Worm (Caenorhabditis elegans) whole organism, mixed stage, embryonic: ENCODE data around the gene F14H8.4.
A peak's percentile ranks its signal among the peaks of the same experiment; 100 is the strongest.

ENCODE experiments used
- M03D4.4 ChIP-seq: sonication (generic microtip); optimal IDR thresholded peaks from 2 replicates; lab custom pipeline; 2017; ENCODE audit warnings: mild to moderate bottlenecking, missing genetic modification characterization, missing compliant biosample characterization
- bed-3 ChIP-seq: fragments of 200-800 bp; sonication (Bioruptor generic); optimal IDR thresholded peaks from 3 replicates; lab custom pipeline; 2018; ENCODE audit warnings: mild to moderate bottlenecking, missing genetic modification characterization, moderate library complexity, missing compliant biosample characterization
- blmp-1 ChIP-seq: fragments of 150-350 bp; optimal IDR thresholded peaks from 2 replicates; lab custom pipeline; 2014; ENCODE audit warnings: missing biosample characterization, missing genetic modification characterization
- ceh-39 ChIP-seq: fragments of 150-350 bp; optimal IDR thresholded peaks from 2 replicates; lab custom pipeline; 2014; ENCODE audit warnings: missing biosample characterization, missing genetic modification characterization
- ceh-43 ChIP-seq: fragments of 200-800 bp; sonication (Bioruptor generic); optimal IDR thresholded peaks from 2 replicates; lab custom pipeline; 2018; ENCODE audit warnings: mild to moderate bottlenecking, missing genetic modification characterization, moderate library complexity, missing compliant biosample characterization
- ceh-83 ChIP-seq: fragments of 200-800 bp; sonication (Bioruptor generic); optimal IDR thresholded peaks from 2 replicates; lab custom pipeline; 2018; ENCODE audit warnings: mild to moderate bottlenecking, missing genetic modification characterization, missing compliant biosample characterization
- ces-1 ChIP-seq: fragments of 150-350 bp; optimal IDR thresholded peaks from 2 replicates; lab custom pipeline; 2014; ENCODE audit warnings: missing biosample characterization, missing genetic modification reagents, missing genetic modification characterization
- cnd-1 ChIP-seq: fragments of 200-800 bp; sonication (Bioruptor generic); optimal IDR thresholded peaks from 2 replicates; lab custom pipeline; 2018; ENCODE audit warnings: mild to moderate bottlenecking, missing genetic modification characterization, missing compliant biosample characterization
- drap-1 ChIP-seq: fragments of 200-800 bp; sonication (Bioruptor generic); optimal IDR thresholded peaks from 3 replicates; lab custom pipeline; 2018; ENCODE audit warnings: mild to moderate bottlenecking, missing genetic modification characterization, missing compliant biosample characterization
- elt-1 ChIP-seq: sonication (generic microtip); optimal IDR thresholded peaks from 2 replicates; lab custom pipeline; 2017; ENCODE audit warnings: missing genetic modification characterization, mild to moderate bottlenecking, missing compliant biosample characterization, antibody characterized with exemption, moderate library complexity, borderline replicate concordance; ENCODE audit not compliant: insufficient read depth
- elt-3 ChIP-seq: fragments of 150-350 bp; optimal IDR thresholded peaks from 2 replicates; lab custom pipeline; 2014; ENCODE audit warnings: missing biosample characterization, missing genetic modification characterization
- flh-1 ChIP-seq: fragments of 200-800 bp; sonication (Bioruptor generic); optimal IDR thresholded peaks from 2 replicates; lab custom pipeline; 2018; ENCODE audit warnings: mild to moderate bottlenecking, missing genetic modification characterization, moderate library complexity, missing compliant biosample characterization
- ham-2 ChIP-seq: fragments of 200-800 bp; sonication (Bioruptor generic); optimal IDR thresholded peaks from 2 replicates; lab custom pipeline; 2018; ENCODE audit warnings: mild to moderate bottlenecking, missing genetic modification characterization, missing compliant biosample characterization
- hlh-1 ChIP-seq: fragments of 150-350 bp; optimal IDR thresholded peaks from 2 replicates; lab custom pipeline; 2014; ENCODE audit warnings: missing biosample characterization, missing genetic modification reagents, missing genetic modification characterization
- lin-13 ChIP-seq: fragments of 150-350 bp; optimal IDR thresholded peaks from 2 replicates; lab custom pipeline; 2014; ENCODE audit warnings: missing biosample characterization, missing genetic modification characterization
- lin-32 ChIP-seq: fragments of 200-800 bp; sonication (Bioruptor generic); optimal IDR thresholded peaks from 2 replicates; lab custom pipeline; 2018; ENCODE audit warnings: mild to moderate bottlenecking, missing genetic modification characterization, missing compliant biosample characterization
- lsy-2 ChIP-seq: fragments of 150-350 bp; optimal IDR thresholded peaks from 2 replicates; lab custom pipeline; 2014; ENCODE audit warnings: missing biosample characterization, missing genetic modification characterization
- mab-5 ChIP-seq: fragments of 150-350 bp; optimal IDR thresholded peaks from 2 replicates; lab custom pipeline; 2014; ENCODE audit warnings: missing biosample characterization, missing genetic modification characterization
- mep-1 ChIP-seq: fragments of 150-350 bp; optimal IDR thresholded peaks from 2 replicates; lab custom pipeline; 2017; ENCODE audit warnings: missing biosample characterization, missing genetic modification reagents, missing genetic modification characterization, inconsistent platforms
- mls-2 ChIP-seq: sonication (generic microtip); optimal IDR thresholded peaks from 2 replicates; lab custom pipeline; 2016; ENCODE audit warnings: mild to moderate bottlenecking, missing genetic modification characterization, moderate library complexity, missing compliant biosample characterization
- nhr-12 ChIP-seq: fragments of 150-350 bp; optimal IDR thresholded peaks from 2 replicates; lab custom pipeline; 2014; ENCODE audit warnings: missing biosample characterization, missing genetic modification characterization
- nhr-2 ChIP-seq: fragments of 150-350 bp; optimal IDR thresholded peaks from 2 replicates; lab custom pipeline; 2014; ENCODE audit warnings: missing biosample characterization, missing genetic modification characterization
- nhr-237 ChIP-seq: fragments of 150-350 bp; optimal IDR thresholded peaks from 2 replicates; lab custom pipeline; 2014; ENCODE audit warnings: missing biosample characterization, missing genetic modification characterization
- nhr-28 ChIP-seq: fragments of 150-350 bp; optimal IDR thresholded peaks from 2 replicates; lab custom pipeline; 2014; ENCODE audit warnings: missing biosample characterization, missing genetic modification characterization
- nhr-76 ChIP-seq: sonication (generic microtip); optimal IDR thresholded peaks from 2 replicates; lab custom pipeline; 2017; ENCODE audit warnings: missing biosample characterization, missing genetic modification characterization
- pha-4 ChIP-seq: fragments of 150-350 bp; optimal IDR thresholded peaks from 2 replicates; lab custom pipeline; 2018; ENCODE audit warnings: missing biosample characterization, missing genetic modification reagents, missing genetic modification characterization
- sem-2 ChIP-seq: fragments of 200-800 bp; sonication (Bioruptor generic); optimal IDR thresholded peaks from 2 replicates; lab custom pipeline; 2018; ENCODE audit warnings: mild to moderate bottlenecking, missing genetic modification characterization, missing compliant biosample characterization
- snpc-4 ChIP-seq: fragments of 150-350 bp; optimal IDR thresholded peaks from 2 replicates; lab custom pipeline; 2014; ENCODE audit warnings: missing biosample characterization, missing genetic modification characterization
- sptf-1 ChIP-seq: sonication (generic microtip); optimal IDR thresholded peaks from 2 replicates; lab custom pipeline; 2017; ENCODE audit warnings: mild to moderate bottlenecking, missing genetic modification characterization, moderate library complexity, missing compliant biosample characterization
- tbx-8 ChIP-seq: fragments of 200-800 bp; sonication (Bioruptor generic); optimal IDR thresholded peaks from 2 replicates; lab custom pipeline; 2018; ENCODE audit warnings: mild to moderate bottlenecking, missing genetic modification characterization, moderate library complexity, missing compliant biosample characterization
- unc-120 ChIP-seq: sonication (generic microtip); optimal IDR thresholded peaks from 2 replicates; lab custom pipeline; 2017; ENCODE audit warnings: missing genetic modification characterization, missing compliant biosample characterization; ENCODE audit not compliant: poor library complexity, severe bottlenecking
- unc-39 ChIP-seq: fragments of 150-350 bp; optimal IDR thresholded peaks from 2 replicates; lab custom pipeline; 2014; ENCODE audit warnings: missing biosample characterization, missing genetic modification characterization
- unc-62 ChIP-seq: fragments of 150-350 bp; optimal IDR thresholded peaks from 2 replicates; lab custom pipeline; 2014; ENCODE audit warnings: missing biosample characterization, missing genetic modification reagents, missing genetic modification characterization
- zip-8 ChIP-seq: fragments of 150-350 bp; optimal IDR thresholded peaks from 2 replicates; lab custom pipeline; 2014; ENCODE audit warnings: missing biosample characterization, missing genetic modification characterization
- ztf-11 ChIP-seq: fragments of 150-350 bp; optimal IDR thresholded peaks from 2 replicates; lab custom pipeline; 2014; ENCODE audit warnings: missing biosample characterization, missing genetic modification characterization

F14H8.4 gene

DNA sequence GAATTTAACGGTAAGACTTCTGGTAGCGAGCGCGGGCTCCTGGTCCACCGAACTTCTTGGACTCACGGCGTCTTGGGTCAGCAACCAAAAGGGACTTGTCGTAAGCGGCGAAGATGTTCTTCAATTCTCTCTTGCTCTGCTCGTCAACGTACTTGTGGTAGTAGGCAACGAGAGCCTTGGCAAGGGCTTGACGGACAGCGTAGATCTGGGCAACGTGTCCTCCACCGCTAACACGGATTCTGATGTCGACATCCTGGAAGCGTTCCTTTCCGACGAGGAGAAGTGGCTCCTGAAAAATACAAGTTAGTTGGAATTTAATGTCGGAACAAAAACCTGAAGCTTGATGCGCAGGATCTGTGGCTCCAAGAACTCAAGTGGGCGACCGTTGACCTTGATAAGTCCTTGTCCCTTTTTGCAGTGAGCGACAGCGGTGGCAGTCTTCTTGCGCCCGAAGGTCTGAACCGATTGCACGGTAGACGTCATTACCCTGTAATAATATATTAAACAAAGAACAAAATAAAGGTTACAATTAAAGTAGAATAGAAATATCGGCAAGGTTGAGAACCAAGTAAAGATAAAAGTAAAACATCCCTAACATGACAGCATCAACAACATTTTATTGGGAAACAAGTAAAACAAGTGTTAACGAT is 23.5 kb upstream of the F14H8.4 start, which contains the start of gene rps-16:
TSS of gene rps-16 (minus strand) at position 487 of the 650 bp plus-strand sequence.
- TF ChIP-seq lsy-2 (tag; lab: Kevin White, UChicago) (no peak), cnd-1 (tag; lab: Kevin White, UChicago) (no peak), blmp-1 (tag; lab: Kevin White, UChicago) (no peak), ces-1 (GFP tag; lab: Kevin White, UChicago) (no peak)

DNA sequence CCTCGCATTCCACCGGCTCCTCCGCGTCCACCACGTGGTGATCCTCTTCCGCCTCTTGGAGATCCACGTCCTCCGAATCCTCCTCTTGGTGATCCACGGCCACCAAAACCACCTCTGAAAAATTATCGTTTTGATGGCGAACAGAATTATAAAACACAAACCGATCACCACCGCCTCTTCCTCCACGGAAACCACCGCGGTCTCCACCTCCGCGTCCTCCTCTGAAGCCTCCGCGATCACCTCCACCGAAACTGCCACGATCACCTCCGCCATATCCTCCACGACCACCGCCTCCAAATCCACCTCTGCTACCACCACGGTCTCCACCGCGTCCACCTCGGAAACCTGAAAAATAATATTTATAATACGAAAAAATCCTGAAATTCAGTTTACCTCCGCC is 22.1 kb upstream of the F14H8.4 start:
- TF ChIP-seq bed-3 (GFP tag; lab: Kevin White, UChicago), result no peak
- peak; percentile 6 for TF ChIP-seq drap-1 (GFP tag; lab: Kevin White, UChicago)

DNA sequence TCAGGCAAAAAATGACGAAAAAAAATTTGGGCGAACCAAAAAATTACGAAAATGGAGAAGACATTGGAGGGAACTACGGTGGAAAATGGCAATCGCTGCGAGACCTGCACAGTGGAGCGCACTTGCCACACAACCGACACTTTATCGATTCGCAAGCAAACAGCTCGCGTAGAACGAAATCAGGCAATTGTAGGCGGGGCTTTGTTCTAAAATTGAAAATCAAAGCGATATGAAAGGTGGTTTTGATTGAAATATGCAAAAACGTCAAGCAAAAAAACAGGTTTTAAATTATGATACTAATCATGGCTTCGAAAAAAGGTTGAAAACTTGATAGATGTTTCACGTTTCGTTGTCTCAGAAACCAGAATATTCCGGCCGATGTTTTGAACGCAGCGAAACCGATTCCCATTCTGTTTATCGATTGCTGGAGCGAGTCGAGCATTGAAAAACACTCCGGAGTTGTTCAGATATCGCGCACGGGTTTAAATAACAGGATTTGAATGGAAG is 21.4 kb upstream of the F14H8.4 start, which contains the start of the genes fib-1 and mut-15:
TSS of gene fib-1 (minus strand) at position 40 of the 507 bp plus-strand sequence.
TSS of gene mut-15 (plus strand) at position 360 of the 507 bp plus-strand sequence.
- TF ChIP-seq flh-1 (no peak), ceh-83 (GFP tag; lab: Kevin White, UChicago) (peak; percentile 51), bed-3 (GFP tag; lab: Kevin White, UChicago) (peak; percentile 32), lin-32 (GFP tag; lab: Kevin White, UChicago) (no peak), snpc-4 (tag; lab: Kevin White, UChicago) (no peak), mep-1 (tag; lab: Kevin White, UChicago) (peak; percentile 95), zip-8 (tag; lab: Kevin White, UChicago) (no peak), nhr-28 (peak; percentile 9), M03D4.4 (tag; lab: Kevin White, UChicago) (no peak), nhr-12 (tag; lab: Kevin White, UChicago) (no peak), ham-2 (GFP tag; lab: Kevin White, UChicago) (peak; percentile 15), unc-120 (tag; lab: Kevin White, UChicago) (peak; percentile 94), elt-3 (peak; percentile 11), unc-39 (no peak), drap-1 (GFP tag; lab: Kevin White, UChicago) (peak; percentile 92), elt-1 (no peak), tbx-8 (GFP tag; lab: Kevin White, UChicago) (peak; percentile 21), blmp-1 (tag; lab: Kevin White, UChicago) (no peak), ces-1 (GFP tag; lab: Kevin White, UChicago) (no peak), lin-13 (tag; lab: Kevin White, UChicago) (peak; percentile 93), cnd-1 (tag; lab: Kevin White, UChicago) (peak; percentile 40), pha-4 (tag; lab: Kevin White, UChicago) (peak; percentile 83), ceh-43 (GFP tag; lab: Kevin White, UChicago) (no peak), nhr-76 (tag; lab: Kevin White, UChicago) (no peak), mab-5 (tag; lab: Kevin White, UChicago) (no peak), sem-2 (GFP tag; lab: Kevin White, UChicago) (no peak), mls-2 (tag; lab: Kevin White, UChicago) (peak; percentile 80), unc-62 (GFP tag; lab: Kevin White, UChicago) (peak; percentile 4), nhr-2 (peak; percentile 37), hlh-1 (tag; lab: Kevin White, UChicago) (no peak), nhr-237 (peak; percentile 93), lsy-2 (tag; lab: Kevin White, UChicago) (peak; percentile 95), ztf-11 (tag; lab: Kevin White, UChicago) (no peak), ceh-39 (tag; lab: Kevin White, UChicago) (peak; percentile 96), sptf-1 (peak; percentile 86)
- TF ChIP-seq, all 35 proteins: peak for 19
